Fruit fly (Drosophila melanogaster) whole organism, prepupa: Measurements from ENCODE around the gene phu.

Source experiments
- CG10669 ChIP-seq: fragments of 200-800 bp; sonication (Bioruptor generic); optimal IDR thresholded peaks from 3 replicates; lab custom pipeline; 2018; ENCODE audit warnings: missing biosample characterization, mild to moderate bottlenecking, missing genetic modification characterization, moderate library complexity
- CG11762 ChIP-seq: fragments of 200-800 bp; sonication (Bioruptor generic); optimal IDR thresholded peaks from 3 replicates; lab custom pipeline; 2016; ENCODE audit warnings: missing biosample characterization, missing genetic modification characterization; ENCODE audit not compliant: insufficient read depth
- CG15336 ChIP-seq: fragments of 200-800 bp; sonication (Bioruptor generic); IDR thresholded peaks from 2 replicates; pipeline ENCODE4 v1.3.6; 2022; ENCODE audit warnings: missing biosample characterization, missing genetic modification characterization
- CG1621 ChIP-seq: fragments of 200-800 bp; sonication (Bioruptor generic); optimal IDR thresholded peaks from 3 replicates; lab custom pipeline; 2018; ENCODE audit warnings: missing biosample characterization, mild to moderate bottlenecking, missing genetic modification characterization
- CG16779 ChIP-seq: fragments of 200-800 bp; sonication (Bioruptor generic); optimal IDR thresholded peaks from 3 replicates; lab custom pipeline; 2017; ENCODE audit warnings: missing biosample characterization, mild to moderate bottlenecking, missing genetic modification characterization
- CG31627 ChIP-seq: fragments of 200-800 bp; sonication (Bioruptor generic); optimal IDR thresholded peaks from 3 replicates; lab custom pipeline; 2016; ENCODE audit warnings: missing biosample characterization, missing genetic modification characterization
- CG32006 ChIP-seq: fragments of 200-800 bp; sonication (Bioruptor generic); optimal IDR thresholded peaks from 3 replicates; lab custom pipeline; 2017; ENCODE audit warnings: missing biosample characterization, mild to moderate bottlenecking, missing genetic modification characterization
- CG34406 ChIP-seq: fragments of 200-800 bp; sonication (Bioruptor generic); optimal IDR thresholded peaks from 3 replicates; lab custom pipeline; 2016; ENCODE audit warnings: missing biosample characterization, missing genetic modification characterization
- CG3919 ChIP-seq: fragments of 200-800 bp; sonication (Bioruptor generic); optimal IDR thresholded peaks from 3 replicates; lab custom pipeline; 2016; ENCODE audit warnings: missing biosample characterization, missing genetic modification characterization
- CG4318 ChIP-seq: fragments of 200-800 bp; sonication (Bioruptor generic); optimal IDR thresholded peaks from 3 replicates; lab custom pipeline; 2017; ENCODE audit warnings: missing biosample characterization, mild to moderate bottlenecking, missing genetic modification characterization
- CG6163 ChIP-seq: fragments of 200-800 bp; sonication (Bioruptor generic); IDR thresholded peaks from 3 replicates; pipeline ENCODE4 v1.3.6; 2022; ENCODE audit warnings: missing biosample characterization, missing genetic modification characterization
- CG6276 ChIP-seq: fragments of 200-800 bp; sonication (Bioruptor generic); optimal IDR thresholded peaks from 2 replicates; lab custom pipeline; 2017; ENCODE audit warnings: missing biosample characterization, mild to moderate bottlenecking, missing genetic modification characterization
- CG6792 ChIP-seq: fragments of 200-800 bp; sonication (Bioruptor generic); optimal IDR thresholded peaks from 3 replicates; lab custom pipeline; 2016; ENCODE audit warnings: missing biosample characterization, missing genetic modification characterization
- CG8119 ChIP-seq: fragments of 200-800 bp; sonication (Bioruptor generic); IDR thresholded peaks from 3 replicates; pipeline ENCODE4 v1.3.6; 2022; ENCODE audit warnings: missing biosample characterization, missing genetic modification characterization
- CG8319 ChIP-seq: fragments of 200-800 bp; sonication (Bioruptor generic); optimal IDR thresholded peaks from 3 replicates; lab custom pipeline; 2016; ENCODE audit warnings: missing biosample characterization, missing genetic modification characterization
- CG8632 ChIP-seq: fragments of 200-800 bp; sonication (Bioruptor generic); optimal IDR thresholded peaks from 3 replicates; lab custom pipeline; 2016; ENCODE audit warnings: missing biosample characterization, missing genetic modification characterization
- CG9139 ChIP-seq: fragments of 200-800 bp; sonication (Bioruptor generic); optimal IDR thresholded peaks from 3 replicates; lab custom pipeline; 2017; ENCODE audit warnings: missing biosample characterization, mild to moderate bottlenecking, missing genetic modification characterization
- Eip78C ChIP-seq: fragments of 200-800 bp; sonication (Bioruptor generic); peaks from one replicate; lab custom pipeline; 2016; ENCODE audit warnings: missing biosample characterization, missing genetic modification characterization
- Eip93F ChIP-seq: fragments of 200-800 bp; sonication (Bioruptor generic); optimal IDR thresholded peaks from 2 replicates; lab custom pipeline; 2016; ENCODE audit warnings: missing biosample characterization, mild to moderate bottlenecking, missing genetic modification characterization
- Ets21C ChIP-seq: fragments of 200-800 bp; sonication (Bioruptor generic); optimal IDR thresholded peaks from 3 replicates; lab custom pipeline; 2016; ENCODE audit warnings: missing biosample characterization, missing genetic modification characterization
- Ets96B ChIP-seq: fragments of 200-800 bp; optimal IDR thresholded peaks from 2 replicates; lab custom pipeline; 2019; ENCODE audit warnings: missing biosample characterization, mild to moderate bottlenecking, missing genetic modification characterization, moderate library complexity
- Hr39 ChIP-seq: fragments of 200-800 bp; sonication (Bioruptor generic); optimal IDR thresholded peaks from 2 replicates; lab custom pipeline; 2016; ENCODE audit warnings: missing biosample characterization, missing genetic modification characterization
- Hr4 ChIP-seq: fragments of 200-800 bp; sonication (Bioruptor generic); optimal IDR thresholded peaks from 3 replicates; lab custom pipeline; 2016; ENCODE audit warnings: missing biosample characterization, missing genetic modification characterization
- Lpt ChIP-seq: fragments of 200-800 bp; sonication (Bioruptor generic); optimal IDR thresholded peaks from 3 replicates; lab custom pipeline; 2016; ENCODE audit warnings: missing biosample characterization, missing genetic modification characterization
- OdsH ChIP-seq: fragments of 200-800 bp; sonication (Bioruptor generic); optimal IDR thresholded peaks from 3 replicates; lab custom pipeline; 2016; ENCODE audit warnings: missing biosample characterization, missing genetic modification characterization
- Sox102F ChIP-seq: fragments of 200-800 bp; sonication (Bioruptor generic); optimal IDR thresholded peaks from 2 replicates; lab custom pipeline; 2016; ENCODE audit warnings: missing biosample characterization, mild to moderate bottlenecking, missing genetic modification characterization
- Sox14 ChIP-seq: fragments of 200-800 bp; sonication (Bioruptor generic); optimal IDR thresholded peaks from 3 replicates; lab custom pipeline; 2016; ENCODE audit warnings: missing biosample characterization, missing genetic modification characterization
- achi ChIP-seq: fragments of 200-800 bp; sonication (Bioruptor generic); optimal IDR thresholded peaks from 3 replicates; lab custom pipeline; 2016; ENCODE audit warnings: missing biosample characterization, missing genetic modification characterization
- cyc ChIP-seq: fragments of 200-800 bp; sonication (Bioruptor generic); optimal IDR thresholded peaks from 3 replicates; lab custom pipeline; 2016; ENCODE audit warnings: missing biosample characterization, missing genetic modification characterization
- dac ChIP-seq: fragments of 200-800 bp; sonication (Bioruptor generic); optimal IDR thresholded peaks from 2 replicates; lab custom pipeline; 2017; ENCODE audit warnings: missing biosample characterization, mild to moderate bottlenecking, missing genetic modification characterization
- dsx ChIP-seq: fragments of 200-800 bp; optimal IDR thresholded peaks from 3 replicates; lab custom pipeline; 2019; ENCODE audit warnings: missing biosample characterization, mild to moderate bottlenecking, missing genetic modification characterization, moderate library complexity; ENCODE audit not compliant: poor library complexity, severe bottlenecking
- esn ChIP-seq: fragments of 200-800 bp; sonication (Bioruptor generic); optimal IDR thresholded peaks from 2 replicates; lab custom pipeline; 2016; ENCODE audit warnings: missing biosample characterization, mild to moderate bottlenecking, missing genetic modification characterization, moderate library complexity
- fd85E ChIP-seq: fragments of 200-800 bp; sonication (Bioruptor generic); optimal IDR thresholded peaks from 3 replicates; lab custom pipeline; 2016; ENCODE audit warnings: missing biosample characterization, missing genetic modification characterization
- fkh ChIP-seq: fragments of 200-800 bp; sonication (Bioruptor generic); optimal IDR thresholded peaks from 3 replicates; lab custom pipeline; 2017; ENCODE audit warnings: missing biosample characterization, mild to moderate bottlenecking, missing genetic modification characterization, moderate library complexity
- lz ChIP-seq: fragments of 200-800 bp; sonication (Bioruptor generic); optimal IDR thresholded peaks from 3 replicates; lab custom pipeline; 2016; ENCODE audit warnings: missing biosample characterization, missing genetic modification characterization
- net ChIP-seq: fragments of 200-800 bp; sonication (Bioruptor generic); optimal IDR thresholded peaks from 3 replicates; lab custom pipeline; 2016; ENCODE audit warnings: missing biosample characterization, missing genetic modification characterization
- pdm3 ChIP-seq: fragments of 200-800 bp; sonication (Bioruptor generic); optimal IDR thresholded peaks from 3 replicates; lab custom pipeline; 2016; ENCODE audit warnings: missing biosample characterization, missing genetic modification characterization
- spab ChIP-seq: fragments of 200-800 bp; sonication (Bioruptor generic); optimal IDR thresholded peaks from 2 replicates; lab custom pipeline; 2017; ENCODE audit warnings: missing biosample characterization, mild to moderate bottlenecking, missing genetic modification characterization, missing genetic modification reagents
- svp ChIP-seq: fragments of 200-800 bp; sonication (Bioruptor generic); peaks from one replicate; lab custom pipeline; 2016; ENCODE audit warnings: missing biosample characterization, missing genetic modification characterization
- topi ChIP-seq: fragments of 200-800 bp; sonication (Bioruptor generic); optimal IDR thresholded peaks from 3 replicates; lab custom pipeline; 2016; ENCODE audit warnings: missing biosample characterization, missing genetic modification characterization

The phu gene

DNA sequence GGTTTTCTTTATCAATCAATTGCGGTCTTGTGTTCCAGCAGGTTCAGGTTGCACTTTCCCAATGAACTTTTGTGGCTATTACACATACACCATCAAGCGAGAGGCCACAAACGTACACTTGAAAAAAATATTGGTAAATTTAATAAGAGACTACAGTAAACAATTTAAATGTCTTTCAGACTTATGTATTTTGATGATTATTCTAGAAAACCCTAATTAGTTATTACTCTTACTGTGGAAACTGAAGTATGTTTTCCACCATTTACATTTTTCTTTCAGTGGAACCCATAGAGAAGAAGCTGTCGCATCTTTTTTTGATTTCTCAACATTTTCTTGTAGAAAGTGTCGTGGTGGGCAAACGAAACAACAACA, 39.5 kb downstream of the phu start (continued):
- TF ChIP-seq achi (GFP tag; lab: Kevin White, UChicago) = peak; percentile 92
- peak; percentile 95 for TF ChIP-seq Hr4
- TF ChIP-seq Sox14 (GFP tag; lab: Kevin White, UChicago) = peak; percentile 93
- TF ChIP-seq Ets21C (GFP tag; lab: Kevin White, UChicago) = peak; percentile 75
- TF ChIP-seq Sox102F (GFP tag; lab: Kevin White, UChicago) = peak; percentile 90
- peak; percentile 91 for TF ChIP-seq net (GFP tag; lab: Kevin White, UChicago)
- TF ChIP-seq CG34406 = peak; percentile 88
- TF ChIP-seq Lpt (GFP tag; lab: Kevin White, UChicago) = peak; percentile 88
- TF ChIP-seq CG8319 (GFP tag; lab: Kevin White, UChicago) = peak; percentile 83
- TF ChIP-seq CG32006 (GFP tag; lab: Kevin White, UChicago) = peak; percentile 95
- peak; percentile 79 for TF ChIP-seq spab (GFP tag; lab: Kevin White, UChicago)
- TF ChIP-seq CG11762 (GFP tag; lab: Kevin White, UChicago) = peak; percentile 81
- TF ChIP-seq CG8119 (GFP tag; lab: Robert Waterston, UW) = peak; percentile 93
- peak; percentile 85 for TF ChIP-seq CG4318 (GFP tag; lab: Kevin White, UChicago)
- TF ChIP-seq Ets96B (tag; lab: Kevin White, UChicago) = peak; percentile 84
- TF ChIP-seq CG31627 (GFP tag; lab: Kevin White, UChicago) = peak; percentile 92
- peak; percentile 90 for TF ChIP-seq svp
- peak; percentile 87 for TF ChIP-seq lz (GFP tag; lab: Kevin White, UChicago)
- peak; percentile 21 for TF ChIP-seq fkh (GFP tag; lab: Kevin White, UChicago)
- TF ChIP-seq dsx = peak; percentile 80
- TF ChIP-seq fd85E = peak; percentile 67
- peak; percentile 74 for TF ChIP-seq dac
- TF ChIP-seq CG9139 (GFP tag; lab: Kevin White, UChicago) = no peak
- TF ChIP-seq Hr39 = peak; percentile 91
- TF ChIP-seq CG3919 (GFP tag; lab: Kevin White, UChicago) = peak; percentile 92
- TF ChIP-seq, all 60 proteins: peak for 53

DNA sequence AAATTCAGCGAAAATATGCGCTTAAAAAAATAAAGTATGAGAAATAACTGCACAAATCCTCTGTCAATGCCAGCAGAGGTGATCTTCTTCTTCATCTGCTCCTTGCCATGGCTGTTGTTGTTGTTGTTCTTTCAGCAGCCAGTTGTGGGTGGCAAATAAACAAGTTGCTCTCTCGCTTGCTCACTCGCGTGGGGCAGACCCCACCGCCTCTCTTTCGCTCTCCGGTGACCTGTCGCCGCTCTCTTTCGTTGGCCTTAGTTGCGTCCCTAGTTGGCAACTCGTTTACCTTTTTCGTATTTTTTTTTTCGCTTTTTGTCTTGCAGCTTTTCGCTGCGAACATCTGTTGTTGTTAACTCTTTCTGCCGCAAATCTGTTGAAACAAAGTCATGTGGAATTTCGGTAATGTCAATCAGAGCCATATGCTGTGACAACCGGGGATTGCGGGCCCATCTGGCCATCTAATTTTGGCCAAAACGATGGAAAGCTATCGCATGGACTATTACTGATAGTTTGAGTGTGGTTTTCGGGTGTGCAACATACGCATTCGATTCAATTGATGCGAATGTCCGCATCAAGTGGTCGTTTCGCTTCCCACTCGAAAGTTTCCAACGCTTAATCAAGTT, 40.1 kb downstream of the phu start:
- TF ChIP-seq dsx (peak; percentile 63), CG1621 (tag; lab: Kevin White, UChicago) (no peak), CG6163 (GFP tag; lab: Robert Waterston, UW) (no peak)

DNA sequence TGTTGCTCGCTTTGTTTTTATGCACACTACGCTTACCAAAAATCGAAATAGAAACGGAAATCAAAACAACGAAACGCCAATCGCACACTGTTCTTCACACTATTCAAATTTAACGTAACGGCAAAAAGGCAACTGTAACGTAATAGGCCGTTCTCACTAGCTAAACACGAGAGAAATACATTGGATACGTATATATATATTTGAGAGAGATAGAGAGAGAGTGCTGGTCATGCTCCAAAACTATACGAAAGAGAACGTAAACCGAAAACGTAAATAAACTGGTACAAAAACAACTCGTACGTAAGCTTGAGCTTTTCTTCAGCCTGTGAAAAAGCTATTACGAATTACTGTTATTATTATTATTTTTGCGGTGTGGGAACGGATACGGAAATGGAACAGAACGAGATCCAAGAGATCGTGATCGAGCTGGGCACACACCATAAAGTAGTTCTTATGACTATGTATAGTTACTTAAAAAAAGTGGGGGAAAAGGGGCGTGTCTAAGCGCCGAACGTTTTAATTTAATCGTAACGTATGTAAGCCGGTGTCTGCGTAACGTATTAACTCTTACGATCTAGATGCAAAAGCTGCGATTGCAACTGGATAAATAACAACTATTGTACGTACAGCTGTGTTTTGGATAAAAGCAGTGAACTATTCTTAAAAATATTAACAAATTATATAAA, 49.0 kb downstream of the phu start:
- TF ChIP-seq CG6276 (GFP tag; lab: Kevin White, UChicago) (no peak), Lpt (GFP tag; lab: Kevin White, UChicago) (no peak), lz (GFP tag; lab: Kevin White, UChicago) (no peak), CG8632 (GFP tag; lab: Kevin White, UChicago) (no peak), topi (GFP tag; lab: Kevin White, UChicago) (no peak), CG15336 (GFP tag; lab: Robert Waterston, UW) (no peak), achi (GFP tag; lab: Kevin White, UChicago) (no peak), OdsH (GFP tag; lab: Kevin White, UChicago) (no peak), cyc (GFP tag; lab: Kevin White, UChicago) (no peak), Ets21C (GFP tag; lab: Kevin White, UChicago) (no peak), CG6792 (GFP tag; lab: Kevin White, UChicago) (no peak), pdm3 (GFP tag; lab: Kevin White, UChicago) (no peak), CG6163 (GFP tag; lab: Robert Waterston, UW) (no peak), CG16779 (tag; lab: Kevin White, UChicago) (no peak), CG10669 (no peak), esn (no peak), CG4318 (GFP tag; lab: Kevin White, UChicago) (no peak), Eip78C (GFP tag; lab: Kevin White, UChicago) (no peak), Eip93F (no peak)
